Worm (Caenorhabditis elegans) whole organism, L4 larva: Measurements from ENCODE around the gene scl-1.
A peak's percentile ranks its signal among the peaks of the same experiment; 100 is the strongest.

Source experiments
- F26F4.8 ChIP-seq: fragments of 200-800 bp; sonication (Bioruptor generic); conservative IDR thresholded peaks from 2 replicates; pipeline ENCODE4 v1.3.6; 2022; ENCODE audit warnings: missing genetic modification characterization, missing compliant biosample characterization
- Y105C5A.15 ChIP-seq: fragments of 200-800 bp; sonication (Bioruptor generic); IDR thresholded peaks from 2 replicates; pipeline ENCODE4 v1.3.6; 2022; ENCODE audit warnings: missing genetic modification characterization, missing compliant biosample characterization
- ama-1 ChIP-seq: fragments of 150-350 bp; optimal IDR thresholded peaks from 2 replicates; lab custom pipeline; 2014; ENCODE audit warnings: inconsistent platforms, mixed read lengths
- arid-1 ChIP-seq: fragments of 200-800 bp; sonication (Bioruptor generic); conservative IDR thresholded peaks from 2 replicates; pipeline ENCODE4 v1.3.6; 2022; ENCODE audit warnings: missing genetic modification reagents, missing genetic modification characterization, missing compliant biosample characterization
- ceh-82 ChIP-seq: sonication (generic microtip); optimal IDR thresholded peaks from 2 replicates; lab custom pipeline; 2017; ENCODE audit warnings: missing biosample characterization, missing genetic modification characterization
- ces-1 ChIP-seq: fragments of 150-350 bp; sonication (generic microtip); optimal IDR thresholded peaks from 4 replicates; lab custom pipeline; 2014; ENCODE audit warnings: missing biosample characterization, missing genetic modification reagents, missing genetic modification characterization
- daf-12 ChIP-seq: fragments of 150-350 bp; optimal IDR thresholded peaks from 2 replicates; lab custom pipeline; 2014; ENCODE audit warnings: missing biosample characterization, missing genetic modification reagents, missing genetic modification characterization
- daf-16 ChIP-seq, 3 experiments: sonication (generic microtip); optimal IDR thresholded peaks; 2 replicates each; lab custom pipeline; 2016 to 2017; ENCODE audit warnings: missing genetic modification characterization in 3 of 3, missing genetic modification reagents in 3 of 3, mild to moderate bottlenecking in 2 of 3, missing compliant biosample characterization in 2 of 3, missing biosample characterization in 1 of 3, moderate library complexity in 1 of 3
- daf-19 ChIP-seq: fragments of 200-800 bp; sonication (Bioruptor generic); conservative IDR thresholded peaks from 2 replicates; pipeline ENCODE4 v1.3.6; 2022; ENCODE audit warnings: missing genetic modification characterization, missing compliant biosample characterization
- dmd-8 ChIP-seq: fragments of 200-800 bp; sonication (Bioruptor generic); IDR thresholded peaks from 2 replicates; pipeline ENCODE4 v1.3.6; 2022; ENCODE audit warnings: missing genetic modification characterization, missing compliant biosample characterization
- dpl-1 ChIP-seq: fragments of 150-350 bp; optimal IDR thresholded peaks from 2 replicates; lab custom pipeline; 2014; ENCODE audit warnings: missing biosample characterization, missing genetic modification reagents, missing genetic modification characterization
- dve-1 ChIP-seq: sonication (generic microtip); optimal IDR thresholded peaks from 2 replicates; lab custom pipeline; 2017; ENCODE audit warnings: antibody characterized with exemption, mild to moderate bottlenecking, missing genetic modification characterization, missing compliant biosample characterization; ENCODE audit not compliant: insufficient read depth
- fos-1 ChIP-seq: fragments of 150-350 bp; optimal IDR thresholded peaks from 2 replicates; lab custom pipeline; 2014; ENCODE audit warnings: missing biosample characterization, missing genetic modification characterization
- hlh-30 ChIP-seq: sonication (generic microtip); optimal IDR thresholded peaks from 2 replicates; lab custom pipeline; 2017; ENCODE audit warnings: antibody characterized with exemption, mild to moderate bottlenecking, missing genetic modification characterization, missing compliant biosample characterization; ENCODE audit not compliant: insufficient read depth
- jun-1 ChIP-seq: fragments of 150-350 bp; optimal IDR thresholded peaks from 2 replicates; lab custom pipeline; 2014; ENCODE audit warnings: missing biosample characterization, missing genetic modification reagents, missing genetic modification characterization
- lin-13 ChIP-seq: fragments of 150-350 bp; optimal IDR thresholded peaks from 2 replicates; lab custom pipeline; 2014; ENCODE audit warnings: missing biosample characterization, missing genetic modification reagents, missing genetic modification characterization
- lin-29 ChIP-seq: fragments of 200-800 bp; sonication (Bioruptor generic); IDR thresholded peaks from 2 replicates; pipeline ENCODE4 v1.3.6; 2022; ENCODE audit warnings: missing genetic modification reagents, missing genetic modification characterization, missing compliant biosample characterization
- lin-38 ChIP-seq: fragments of 200-800 bp; sonication (Bioruptor generic); IDR thresholded peaks from 2 replicates; pipeline ENCODE4 v1.3.6; 2022; ENCODE audit warnings: missing genetic modification reagents, missing genetic modification characterization, missing compliant biosample characterization
- lin-39 ChIP-seq: fragments of 150-350 bp; optimal IDR thresholded peaks from 2 replicates; lab custom pipeline; 2014; ENCODE audit warnings: missing biosample characterization, missing genetic modification reagents, missing genetic modification characterization
- lsy-2 ChIP-seq, 2 experiments: fragments of 150-350 bp in 1 of 2; sonication (generic microtip) in 1 of 2; optimal IDR thresholded peaks; 2 replicates each; lab custom pipeline; 2014 to 2017; ENCODE audit warnings: missing biosample characterization in 2 of 2, missing genetic modification characterization in 2 of 2
- mdt-29 ChIP-seq: fragments of 200-800 bp; sonication (Bioruptor generic); IDR thresholded peaks from 2 replicates; pipeline ENCODE4 v1.3.6; 2022; ENCODE audit warnings: missing genetic modification reagents, missing genetic modification characterization, missing compliant biosample characterization
- mes-2 ChIP-seq: sonication (generic microtip); optimal IDR thresholded peaks from 2 replicates; lab custom pipeline; 2016; ENCODE audit warnings: missing genotype, mild to moderate bottlenecking, missing genetic modification characterization, missing compliant biosample characterization; ENCODE audit not compliant: poor library complexity, severe bottlenecking
- nhr-102 ChIP-seq: sonication (generic microtip); optimal IDR thresholded peaks from 2 replicates; lab custom pipeline; 2016; ENCODE audit warnings: mild to moderate bottlenecking, missing genetic modification characterization, moderate library complexity, missing compliant biosample characterization
- nhr-11 ChIP-seq: fragments of 150-350 bp; optimal IDR thresholded peaks from 2 replicates; lab custom pipeline; 2014; ENCODE audit warnings: missing biosample characterization, missing genetic modification characterization
- nhr-25 ChIP-seq: sonication (generic microtip); optimal IDR thresholded peaks from 2 replicates; lab custom pipeline; 2017; ENCODE audit warnings: missing genetic modification characterization, mild to moderate bottlenecking, missing compliant biosample characterization, antibody characterized with exemption, moderate library complexity, borderline replicate concordance; ENCODE audit not compliant: insufficient read depth
- nhr-28 ChIP-seq: fragments of 150-350 bp; optimal IDR thresholded peaks from 2 replicates; lab custom pipeline; 2014; ENCODE audit warnings: missing biosample characterization, missing genetic modification characterization
- nhr-6 ChIP-seq: fragments of 150-350 bp; optimal IDR thresholded peaks from 2 replicates; lab custom pipeline; 2014; ENCODE audit warnings: missing biosample characterization, missing genetic modification characterization
- nhr-77 ChIP-seq: fragments of 150-350 bp; optimal IDR thresholded peaks from 2 replicates; lab custom pipeline; 2014; ENCODE audit warnings: missing biosample characterization, missing genetic modification characterization
- pha-4 ChIP-seq, 2 experiments: fragments of 150-350 bp in 1 of 2; fragments of 200-800 bp in 1 of 2; sonication (Bioruptor generic) in 1 of 2; IDR thresholded peaks in 1 of 2; optimal IDR thresholded peaks in 1 of 2; 2 replicates each; pipeline versions ENCODE4 v1.3.6 to Lab custom; 2014 to 2022; ENCODE audit warnings: missing genetic modification characterization in 2 of 2, missing genetic modification reagents in 2 of 2, missing biosample characterization in 1 of 2, missing compliant biosample characterization in 1 of 2
- rbr-2 ChIP-seq: sonication (generic microtip); optimal IDR thresholded peaks from 2 replicates; lab custom pipeline; 2016; ENCODE audit warnings: missing genotype, missing genetic modification characterization, missing compliant biosample characterization
- saeg-2 ChIP-seq: fragments of 200-800 bp; sonication (Bioruptor generic); IDR thresholded peaks from 2 replicates; pipeline ENCODE4 v1.3.6; 2022; ENCODE audit warnings: missing genetic modification reagents, missing genetic modification characterization, missing compliant biosample characterization
- snpc-4 ChIP-seq: fragments of 150-350 bp; optimal IDR thresholded peaks from 2 replicates; lab custom pipeline; 2014; ENCODE audit warnings: missing biosample characterization, missing genetic modification characterization
- spr-1 ChIP-seq: sonication (generic microtip); optimal IDR thresholded peaks from 2 replicates; lab custom pipeline; 2016; ENCODE audit warnings: mild to moderate bottlenecking, missing genetic modification characterization, missing compliant biosample characterization
- tag-97 ChIP-seq: fragments of 200-800 bp; sonication (Bioruptor generic); IDR thresholded peaks from 2 replicates; pipeline ENCODE4 v1.3.6; 2022; ENCODE audit warnings: missing genetic modification characterization, missing compliant biosample characterization
- unc-130 ChIP-seq: sonication (generic microtip); optimal IDR thresholded peaks from 2 replicates; lab custom pipeline; 2016; ENCODE audit warnings: missing genetic modification reagents, missing genetic modification characterization, missing compliant biosample characterization
- zfp-2 ChIP-seq: sonication (generic microtip); optimal IDR thresholded peaks from 2 replicates; lab custom pipeline; 2016; ENCODE audit warnings: mild to moderate bottlenecking, missing genetic modification characterization, missing compliant biosample characterization
- zfp-3 ChIP-seq: fragments of 200-800 bp; sonication (Bioruptor generic); conservative IDR thresholded peaks from 2 replicates; pipeline ENCODE4 v1.3.6; 2022; ENCODE audit warnings: missing genetic modification reagents, missing genetic modification characterization, missing compliant biosample characterization
- zip-2 ChIP-seq: fragments of 150-350 bp; optimal IDR thresholded peaks from 2 replicates; lab custom pipeline; 2014; ENCODE audit warnings: missing biosample characterization, missing genetic modification characterization
- ztf-7 ChIP-seq: fragments of 150-350 bp; optimal IDR thresholded peaks from 2 replicates; lab custom pipeline; 2014; ENCODE audit warnings: missing biosample characterization, missing genetic modification characterization

scl-1 gene

ce11 chrIV:13093677-13094076 lies 37.6 kb downstream of the scl-1 start, which contains the start of the genes prcc-1 and C39E9.12:
TSS of gene prcc-1 (minus strand) at chrIV:13093795.
TSS of gene C39E9.12 (plus strand) at chrIV:13094007.
- no peak for TF ChIP-seq ces-1
- TF ChIP-seq daf-16 (GFP tag; optimal IDR thresholded peaks at IDR 0.05; lab: Kevin White, UChicago): no peak
- TF ChIP-seq daf-16 (tag; optimal IDR thresholded peaks at IDR 0.05; lab: Kevin White, UChicago): peak; percentile 70
- TF ChIP-seq jun-1: no peak
- TF ChIP-seq dmd-8 (GFP tag; lab: Robert Waterston, UW): no peak
- TF ChIP-seq nhr-25 (tag; lab: Kevin White, UChicago): no peak
- TF ChIP-seq hlh-30 (tag; lab: Kevin White, UChicago): peak; percentile 53
- TF ChIP-seq daf-19 (GFP tag; lab: Robert Waterston, UW): no peak
- TF ChIP-seq lin-13 (GFP tag; lab: Kevin White, UChicago): no peak
- peak; percentile 60 for TF ChIP-seq nhr-28 (tag; lab: Kevin White, UChicago)
- TF ChIP-seq lsy-2 (tag; optimal IDR thresholded peaks at IDR 0.05; lab: Kevin White, UChicago): peak in 1 of 2 experiments; percentile 88
- peak; percentile 4 for TF ChIP-seq ama-1 (lab: Kevin White, UChicago)
- TF ChIP-seq daf-12 (tag; lab: Kevin White, UChicago): no peak
- TF ChIP-seq lin-29 (GFP tag; lab: Robert Waterston, UW): no peak
- TF ChIP-seq nhr-11 (tag; lab: Kevin White, UChicago): peak; percentile 68
- TF ChIP-seq ceh-82: no peak
- TF ChIP-seq rbr-2 (tag; lab: Kevin White, UChicago): peak; percentile 10
- peak; percentile 80 for TF ChIP-seq unc-130
- TF ChIP-seq fos-1 (tag; lab: Kevin White, UChicago): no peak
- peak; percentile 53 for TF ChIP-seq dve-1 (tag; lab: Kevin White, UChicago)
- no peak for TF ChIP-seq saeg-2
- TF ChIP-seq lin-39: no peak
- no peak for TF ChIP-seq pha-4 (GFP tag; IDR thresholded peaks at IDR 0.05; lab: Robert Waterston, UW)
- peak; percentile 25 for TF ChIP-seq pha-4 (tag; optimal IDR thresholded peaks at IDR 0.05; lab: Kevin White, UChicago)
- TF ChIP-seq nhr-77 (tag; lab: Kevin White, UChicago): peak; percentile 19
- no peak for TF ChIP-seq nhr-102
- TF ChIP-seq ztf-7 (tag; lab: Kevin White, UChicago): no peak
- no peak for TF ChIP-seq zfp-2
- TF ChIP-seq F26F4.8: no peak
- no peak for TF ChIP-seq arid-1
- peak; percentile 82 for TF ChIP-seq mes-2 (tag; lab: Kevin White, UChicago)
- TF ChIP-seq Y105C5A.15 (GFP tag; lab: Robert Waterston, UW): no peak
- no peak for TF ChIP-seq mdt-29 (GFP tag; lab: Robert Waterston, UW)
- TF ChIP-seq nhr-6 (tag; lab: Kevin White, UChicago): peak; percentile 76
- TF ChIP-seq spr-1 (tag; lab: Kevin White, UChicago): no peak
- TF ChIP-seq lin-38 (GFP tag; lab: Robert Waterston, UW): peak; percentile 94
- peak; percentile 90 for TF ChIP-seq dpl-1
- no peak for TF ChIP-seq snpc-4 (tag; lab: Kevin White, UChicago)
- TF ChIP-seq zfp-3 (GFP tag; lab: Robert Waterston, UW): no peak

- TF ChIP-seq lin-38 (GFP tag; lab: Robert Waterston, UW) (0 out of 2 replicates have a peak, but pooled peaks have one; percentile 15), tag-97 (no peak), zip-2 (tag; lab: Kevin White, UChicago) (no peak)
Observed at ce11 chrIV:13095462-13095861, 39.3 kb downstream of the scl-1 start, which contains the start of gene rfc-3. TSS of gene rfc-3 (plus strand) at chrIV:13095762.
